Worm (Caenorhabditis elegans) whole organism, L1 larva: ENCODE measurements around the gene ddx-17.

ENCODE experiments used
- ces-1 ChIP-seq: fragments of 150-350 bp; optimal IDR thresholded peaks from 2 replicates; lab custom pipeline; 2014; ENCODE audit warnings: missing biosample characterization, missing genetic modification reagents, missing genetic modification characterization
- egl-27 ChIP-seq, 2 experiments: fragments of 150-350 bp in 1 of 2; sonication (generic microtip); optimal IDR thresholded peaks; 3 replicates each; lab custom pipeline; 2017 to 2018; ENCODE audit warnings: missing biosample characterization in 2 of 2, missing genetic modification characterization in 2 of 2, missing genetic modification reagents in 2 of 2
- nhr-47 ChIP-seq: sonication (generic microtip); optimal IDR thresholded peaks from 2 replicates; lab custom pipeline; 2016; ENCODE audit warnings: mild to moderate bottlenecking, missing genetic modification characterization, moderate library complexity, missing compliant biosample characterization
- ztf-11 ChIP-seq, 2 experiments: sonication (generic microtip); optimal IDR thresholded peaks; 2 replicates each; lab custom pipeline; 2016 to 2017; ENCODE audit warnings: missing genetic modification characterization in 2 of 2, missing biosample characterization in 1 of 2, missing compliant biosample characterization in 1 of 2

DNA sequence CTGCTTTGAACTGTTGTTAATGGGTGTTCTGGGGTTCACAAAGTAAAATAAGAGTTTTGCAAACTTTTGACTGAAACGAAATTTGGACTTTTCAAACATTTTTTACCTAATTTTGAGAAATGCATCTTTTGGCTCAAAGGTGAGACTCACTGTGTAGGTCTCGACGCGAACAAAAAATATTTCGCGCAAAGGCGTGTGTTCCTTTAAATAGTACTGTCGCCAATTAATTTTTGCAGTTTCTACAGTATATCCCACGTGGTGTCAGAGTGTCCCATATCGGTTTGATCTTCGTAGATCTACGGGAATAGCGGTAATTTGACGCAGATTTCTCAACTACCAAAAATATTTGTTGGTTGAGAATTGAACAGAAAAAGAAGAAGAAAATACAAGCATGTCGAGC lies 1.8 kb upstream of the ddx-17 start:
- TF ChIP-seq ztf-11 (tag; optimal IDR thresholded peaks at IDR 0.05; lab: Kevin White, UChicago): no peak
- no peak for TF ChIP-seq ces-1 (GFP tag; lab: Kevin White, UChicago)
- TF ChIP-seq egl-27 (tag; optimal IDR thresholded peaks at IDR 0.05; lab: Kevin White, UChicago): no peak
- no peak for TF ChIP-seq nhr-47
